Fruit fly (Drosophila melanogaster) whole organism, embryonic: Measurements from ENCODE around the gene shd.

Source experiments
- BEAF-32 ChIP-seq: fragments of 200-800 bp; sonication (Bioruptor generic); optimal IDR thresholded peaks from 3 replicates; lab custom pipeline; 2017; ENCODE audit warnings: missing biosample characterization, missing genetic modification characterization, mild to moderate bottlenecking, moderate library complexity, missing genetic modification reagents
- CG10462 ChIP-seq: fragments of 200-800 bp; sonication (Bioruptor generic); optimal IDR thresholded peaks from 2 replicates; lab custom pipeline; 2016; ENCODE audit warnings: missing biosample characterization, missing genetic modification characterization
- CG10959 ChIP-seq: fragments of 200-800 bp; sonication (Bioruptor generic); IDR thresholded peaks from 2 replicates; pipeline ENCODE4 v1.3.6; 2022; ENCODE audit warnings: missing biosample characterization, missing genetic modification characterization
- CG12071 ChIP-seq: fragments of 200-800 bp; sonication (Bioruptor generic); optimal IDR thresholded peaks from 3 replicates; lab custom pipeline; 2018; ENCODE audit warnings: missing biosample characterization, mild to moderate bottlenecking, missing genetic modification characterization
- CG12155 ChIP-seq: fragments of 200-800 bp; sonication (Bioruptor generic); optimal IDR thresholded peaks from 3 replicates; lab custom pipeline; 2016; ENCODE audit warnings: missing biosample characterization, missing genetic modification characterization
- CG12236 ChIP-seq: fragments of 200-800 bp; sonication (Bioruptor generic); optimal IDR thresholded peaks from 2 replicates; lab custom pipeline; 2016; ENCODE audit warnings: missing biosample characterization, missing genetic modification characterization
- CG12942 ChIP-seq: fragments of 200-800 bp; sonication (Bioruptor generic); optimal IDR thresholded peaks from 3 replicates; lab custom pipeline; 2016; ENCODE audit warnings: missing biosample characterization, missing genetic modification characterization
- CG13424 ChIP-seq: fragments of 200-800 bp; sonication (Bioruptor generic); optimal IDR thresholded peaks from 2 replicates; lab custom pipeline; 2019; ENCODE audit warnings: missing biosample characterization, mild to moderate bottlenecking, missing genetic modification characterization, moderate library complexity
- CG14710 ChIP-seq: fragments of 200-800 bp; sonication (Bioruptor generic); optimal IDR thresholded peaks from 3 replicates; lab custom pipeline; 2019; ENCODE audit warnings: missing biosample characterization, mild to moderate bottlenecking, missing genetic modification characterization, moderate library complexity
- CG15269 ChIP-seq: fragments of 200-800 bp; sonication (Bioruptor generic); optimal IDR thresholded peaks from 2 replicates; lab custom pipeline; 2018; ENCODE audit warnings: missing biosample characterization, mild to moderate bottlenecking, missing genetic modification characterization, moderate library complexity
- CG1647 ChIP-seq: fragments of 200-800 bp; sonication (Bioruptor generic); optimal IDR thresholded peaks from 3 replicates; lab custom pipeline; 2016; ENCODE audit warnings: missing biosample characterization, missing genetic modification characterization
- CG17612 ChIP-seq: fragments of 200-800 bp; sonication (Bioruptor generic); IDR thresholded peaks from 2 replicates; pipeline ENCODE4 v1.3.6; 2022; ENCODE audit warnings: missing biosample characterization, missing genetic modification characterization
- CG1792 ChIP-seq: fragments of 200-800 bp; sonication (Bioruptor generic); optimal IDR thresholded peaks from 2 replicates; lab custom pipeline; 2016; ENCODE audit warnings: missing biosample characterization, missing genetic modification characterization
- CG18011 ChIP-seq: fragments of 200-800 bp; sonication (Bioruptor generic); optimal IDR thresholded peaks from 2 replicates; lab custom pipeline; 2017; ENCODE audit warnings: missing biosample characterization, missing genetic modification characterization, mild to moderate bottlenecking, moderate library complexity, missing genotype
- CG18619 ChIP-seq: fragments of 200-800 bp; sonication (Bioruptor generic); optimal IDR thresholded peaks from 3 replicates; lab custom pipeline; 2017; ENCODE audit warnings: missing biosample characterization, mild to moderate bottlenecking, missing genetic modification characterization
- CG2678 ChIP-seq: fragments of 200-800 bp; sonication (Bioruptor generic); optimal IDR thresholded peaks from 3 replicates; lab custom pipeline; 2019; ENCODE audit warnings: missing biosample characterization, mild to moderate bottlenecking, missing genetic modification characterization, moderate library complexity
- CG33213 ChIP-seq: fragments of 200-800 bp; sonication (Bioruptor generic); optimal IDR thresholded peaks from 3 replicates; lab custom pipeline; 2016; ENCODE audit warnings: missing biosample characterization, missing genetic modification characterization
- CG34376 ChIP-seq: fragments of 200-800 bp; sonication (Bioruptor generic); optimal IDR thresholded peaks from 2 replicates; lab custom pipeline; 2018; ENCODE audit warnings: missing biosample characterization, mild to moderate bottlenecking, missing genetic modification characterization
- CG34422 ChIP-seq: fragments of 200-800 bp; sonication (Bioruptor generic); IDR thresholded peaks from 3 replicates; pipeline ENCODE4 v1.3.6; 2022; ENCODE audit warnings: missing biosample characterization, missing genetic modification characterization
- CG3995 ChIP-seq: fragments of 200-800 bp; sonication (Bioruptor generic); optimal IDR thresholded peaks from 3 replicates; lab custom pipeline; 2016; ENCODE audit warnings: missing biosample characterization, missing genetic modification characterization
- CG7556 ChIP-seq: fragments of 200-800 bp; sonication (Bioruptor generic); optimal IDR thresholded peaks from 2 replicates; lab custom pipeline; 2017; ENCODE audit warnings: missing biosample characterization, mild to moderate bottlenecking, missing genetic modification characterization
- CHES-1-like ChIP-seq: fragments of 200-800 bp; sonication (Bioruptor generic); optimal IDR thresholded peaks from 2 replicates; lab custom pipeline; 2016; ENCODE audit warnings: missing biosample characterization, missing genetic modification characterization
- Chrac-16 ChIP-seq: fragments of 200-800 bp; sonication (Bioruptor generic); optimal IDR thresholded peaks from 3 replicates; lab custom pipeline; 2016; ENCODE audit warnings: missing biosample characterization, missing genetic modification characterization
- Deaf1 ChIP-seq: fragments of 200-800 bp; optimal IDR thresholded peaks from 3 replicates; lab custom pipeline; 2019; ENCODE audit warnings: missing biosample characterization, mild to moderate bottlenecking, missing genetic modification characterization, moderate library complexity
- Fer1 ChIP-seq: fragments of 200-800 bp; sonication (Bioruptor generic); optimal IDR thresholded peaks from 2 replicates; lab custom pipeline; 2017; ENCODE audit warnings: missing biosample characterization, mild to moderate bottlenecking, missing genetic modification characterization
- GATAe ChIP-seq: fragments of 200-800 bp; sonication (Bioruptor generic); conservative IDR thresholded peaks from 2 replicates; pipeline ENCODE4 v1.3.6; 2022; ENCODE audit warnings: missing biosample characterization, missing genetic modification characterization
- Gug ChIP-seq: fragments of 200-800 bp; sonication (Bioruptor generic); IDR thresholded peaks from 4 replicates; pipeline ENCODE4 v1.3.6; 2022; ENCODE audit warnings: missing biosample characterization, missing genetic modification characterization
- HLH3B ChIP-seq: fragments of 200-800 bp; sonication (Bioruptor generic); IDR thresholded peaks from 2 replicates; pipeline ENCODE4 v1.3.6; 2022; ENCODE audit warnings: missing biosample characterization, missing genetic modification characterization
- Hmr ChIP-seq: fragments of 200-800 bp; sonication (Bioruptor generic); optimal IDR thresholded peaks from 3 replicates; lab custom pipeline; 2017; ENCODE audit warnings: mild to moderate bottlenecking, missing biosample characterization, missing genetic modification reagents, missing genetic modification characterization
- Opbp ChIP-seq: fragments of 200-800 bp; sonication (Bioruptor generic); IDR thresholded peaks from 3 replicates; pipeline ENCODE4 v1.3.6; 2022; ENCODE audit warnings: missing biosample characterization, missing genetic modification characterization; ENCODE audit not compliant: partially characterized antibody
- Ravus ChIP-seq: fragments of 200-800 bp; sonication (Bioruptor generic); IDR thresholded peaks from 2 replicates; pipeline ENCODE4 v1.3.6; 2022; ENCODE audit warnings: missing biosample characterization, missing genetic modification characterization
- Spps ChIP-seq: fragments of 200-800 bp; sonication (Bioruptor generic); optimal IDR thresholded peaks from 2 replicates; lab custom pipeline; 2018; ENCODE audit warnings: missing biosample characterization, mild to moderate bottlenecking, missing genetic modification characterization
- Tbp ChIP-seq: fragments of >200 bp; optimal IDR thresholded peaks from 2 replicates; lab custom pipeline; 2018; ENCODE audit warnings: missing biosample characterization, missing genetic modification characterization
- Vsx1 ChIP-seq: fragments of 200-800 bp; sonication (Bioruptor generic); optimal IDR thresholded peaks from 2 replicates; lab custom pipeline; 2017; ENCODE audit warnings: missing biosample characterization, mild to moderate bottlenecking, missing genetic modification characterization, missing genetic modification reagents
- ara ChIP-seq: fragments of 200-800 bp; sonication (Bioruptor generic); IDR thresholded peaks from 2 replicates; pipeline ENCODE4 v1.3.6; 2022; ENCODE audit warnings: missing biosample characterization, missing genetic modification characterization
- bbx ChIP-seq: fragments of 200-800 bp; sonication (Bioruptor generic); IDR thresholded peaks from 2 replicates; pipeline ENCODE4 v1.3.6; 2022; ENCODE audit warnings: missing biosample characterization, missing genetic modification characterization; ENCODE audit not compliant: partially characterized antibody
- chif ChIP-seq, 2 experiments: fragments of 200-800 bp; sonication (Bioruptor generic); optimal IDR thresholded peaks; 3 replicates each; lab custom pipeline; 2016; ENCODE audit warnings: missing biosample characterization in 2 of 2, missing genetic modification characterization in 2 of 2
- crol ChIP-seq: fragments of 200-800 bp; sonication (Bioruptor generic); IDR thresholded peaks from 2 replicates; pipeline ENCODE4 v1.3.6; 2022; ENCODE audit warnings: missing biosample characterization, missing genetic modification characterization
- dysf ChIP-seq: fragments of 200-800 bp; sonication (Bioruptor generic); IDR thresholded peaks from 3 replicates; pipeline ENCODE4 v1.3.6; 2022; ENCODE audit warnings: missing biosample characterization, missing genetic modification characterization
- fd64A ChIP-seq: fragments of 200-800 bp; sonication (Bioruptor generic); optimal IDR thresholded peaks from 3 replicates; lab custom pipeline; 2018; ENCODE audit warnings: missing biosample characterization, mild to moderate bottlenecking, missing genetic modification characterization
- hb ChIP-seq: fragments of 200-800 bp; sonication (Bioruptor generic); IDR thresholded peaks from 3 replicates; pipeline ENCODE4 v1.3.6; 2022; ENCODE audit warnings: missing biosample characterization, missing genetic modification characterization; ENCODE audit not compliant: partially characterized antibody
- hkb ChIP-seq, 2 experiments: fragments of 200-800 bp in 1 of 2; fragments of >200 bp in 1 of 2; sonication (Bioruptor generic) in 1 of 2; IDR thresholded peaks in 1 of 2; optimal IDR thresholded peaks in 1 of 2; 2 replicates each; pipeline versions ENCODE4 v1.3.6 to Lab custom; 2017 to 2022; ENCODE audit warnings: missing biosample characterization in 1 of 2, missing genetic modification characterization in 1 of 2
- inv ChIP-seq: fragments of 200-800 bp; sonication (Bioruptor generic); IDR thresholded peaks from 2 replicates; pipeline ENCODE4 v1.3.6; 2022; ENCODE audit warnings: missing biosample characterization, missing genetic modification characterization; ENCODE audit not compliant: partially characterized antibody
- jumu ChIP-seq: fragments of 200-800 bp; sonication (Bioruptor generic); optimal IDR thresholded peaks from 3 replicates; lab custom pipeline; 2016; ENCODE audit warnings: missing biosample characterization, missing genetic modification characterization
- lbe ChIP-seq: fragments of 200-800 bp; sonication (Bioruptor generic); optimal IDR thresholded peaks from 2 replicates; lab custom pipeline; 2016; ENCODE audit warnings: missing biosample characterization, mild to moderate bottlenecking, missing genetic modification characterization
- luna ChIP-seq: fragments of 200-800 bp; sonication (Bioruptor generic); optimal IDR thresholded peaks from 2 replicates; lab custom pipeline; 2016; ENCODE audit warnings: missing biosample characterization, missing genetic modification characterization
- ssp ChIP-seq: fragments of 200-800 bp; sonication (Bioruptor generic); IDR thresholded peaks from 2 replicates; pipeline ENCODE4 v1.3.6; 2022; ENCODE audit warnings: missing biosample characterization, missing genetic modification characterization
- tna ChIP-seq: fragments of 200-800 bp; sonication (Bioruptor generic); IDR thresholded peaks from 2 replicates; pipeline ENCODE4 v1.3.6; 2022; ENCODE audit warnings: missing biosample characterization, missing genetic modification characterization; ENCODE audit not compliant: partially characterized antibody
- trh ChIP-seq: fragments of 200-800 bp; sonication (Bioruptor generic); optimal IDR thresholded peaks from 2 replicates; lab custom pipeline; 2016; ENCODE audit warnings: missing biosample characterization, missing genetic modification characterization
- zen ChIP-seq: fragments of 200-800 bp; sonication (Bioruptor generic); optimal IDR thresholded peaks from 3 replicates; lab custom pipeline; 2018; ENCODE audit warnings: missing biosample characterization, mild to moderate bottlenecking, missing genetic modification characterization, moderate library complexity

The shd gene

dm6 chr3L:14652554-14652953 lies 38.3 kb downstream of the shd start (continued):
- TF ChIP-seq chif (GFP tag; optimal IDR thresholded peaks at IDR 0.05; lab: Kevin White, UChicago) (peak; percentile 84 to 89), CHES-1-like (peak; percentile 65), bbx (GFP tag; lab: Robert Waterston, UW) (no peak), CG33213 (GFP tag; lab: Kevin White, UChicago) (peak; percentile 23), CG1647 (GFP tag; lab: Kevin White, UChicago) (peak; percentile 34), Tbp (GFP tag; lab: Kevin White, UChicago) (no peak), CG3995 (GFP tag; lab: Kevin White, UChicago) (no peak), CG2678 (tag; lab: Kevin White, UChicago) (peak; percentile 85), CG12071 (GFP tag; lab: Kevin White, UChicago) (no peak), hb (GFP tag; lab: Robert Waterston, UW) (no peak), CG12155 (GFP tag; lab: Kevin White, UChicago) (peak; percentile 67), CG10959 (GFP tag; lab: Robert Waterston, UW) (peak; percentile 80), BEAF-32 (GFP tag; lab: Kevin White, UChicago) (no peak), Hmr (GFP tag; lab: Kevin White, UChicago) (peak; percentile 41), CG10462 (GFP tag; lab: Kevin White, UChicago) (peak; percentile 41), CG18011 (GFP tag; lab: Kevin White, UChicago) (no peak), Deaf1 (tag; lab: Kevin White, UChicago) (peak; percentile 50), Spps (tag; lab: Kevin White, UChicago) (peak; percentile 94), Vsx1 (peak; percentile 32), Ravus (GFP tag; lab: Robert Waterston, UW) (no peak), Fer1 (GFP tag; lab: Kevin White, UChicago) (peak; percentile 35), CG17612 (no peak), inv (GFP tag; lab: Robert Waterston, UW) (no peak), lbe (peak; percentile 67), GATAe (GFP tag; lab: Robert Waterston, UW) (no peak), luna (GFP tag; lab: Kevin White, UChicago) (no peak), CG12236 (peak; percentile 74), CG18619 (peak; percentile 57), tna (no peak), CG14710 (tag; lab: Kevin White, UChicago) (peak; percentile 94), Gug (0 out of 4 replicates have a peak, but pooled peaks have one; percentile 32), Opbp (no peak), CG13424 (tag; lab: Kevin White, UChicago) (peak; percentile 78), Chrac-16 (GFP tag; lab: Kevin White, UChicago) (peak; percentile 75), CG7556 (GFP tag; lab: Kevin White, UChicago) (peak; percentile 75), trh (GFP tag; lab: Kevin White, UChicago) (peak; percentile 50), zen (tag; lab: Kevin White, UChicago) (peak; percentile 73), jumu (GFP tag; lab: Kevin White, UChicago) (peak; percentile 27), crol (GFP tag; lab: Robert Waterston, UW) (peak; percentile 28; the same call in 1 of the 2 replicates), ssp (GFP tag; lab: Robert Waterston, UW) (peak; percentile 62), CG1792 (GFP tag; lab: Kevin White, UChicago) (peak; percentile 41), CG34376 (GFP tag; lab: Kevin White, UChicago) (no peak), CG15269 (tag; lab: Kevin White, UChicago) (peak; percentile 47), ara (peak; percentile 93; the same call in 1 of the 2 replicates), hkb (optimal IDR thresholded peaks at IDR 0.05; lab: Kevin White, UChicago) (no peak), hkb (GFP tag; IDR thresholded peaks at IDR 0.05; lab: Robert Waterston, UW) (peak; percentile 67), dysf (peak; percentile 63; the same call in 1 of the 3 replicates), CG34422 (GFP tag; lab: Robert Waterston, UW) (no peak), HLH3B (peak; percentile 67), fd64A (GFP tag; lab: Kevin White, UChicago) (peak; percentile 47), CG12942 (GFP tag; lab: Kevin White, UChicago) (peak; percentile 57)
